Worm (Caenorhabditis elegans): ENCODE results near the gene tyr-2.

- no peak for TF ChIP-seq mdl-1 (tag; optimal IDR thresholded peaks at IDR 0.05)
- no peak for TF ChIP-seq fkh-10 (GFP tag; optimal IDR thresholded peaks at IDR 0.05)
- TF ChIP-seq tbx-2 (tag; optimal IDR thresholded peaks at IDR 0.05) = no peak
Observed at ce11 chrIII:13721944-13722343, 22.1 kb upstream of the tyr-2 start.
